Fruit fly (Drosophila melanogaster): ENCODE measurements around the gene CG43102.

Gene CG43102

dm6 chr3R:17794335-17795074, at the start of gene CG43102 (continued):
- TF ChIP-seq CG34406 (GFP tag; optimal IDR thresholded peaks at IDR 0.05) (peak; percentile 74), Eip93F (GFP tag; optimal IDR thresholded peaks at IDR 0.05) (peak; percentile 27), Sox14 (GFP tag; optimal IDR thresholded peaks at IDR 0.05) (peak; percentile 53), CG6792 (GFP tag; optimal IDR thresholded peaks at IDR 0.05) (peak; percentile 52), topi (GFP tag; optimal IDR thresholded peaks at IDR 0.05) (peak; percentile 50), pdm3 (GFP tag; optimal IDR thresholded peaks at IDR 0.05) (peak; percentile 54), CG15336 (GFP tag; IDR thresholded peaks at IDR 0.05) (peak; percentile 71), CG4318 (GFP tag; optimal IDR thresholded peaks at IDR 0.05) (peak; percentile 45), CG10631 (GFP tag; optimal IDR thresholded peaks at IDR 0.05) (peak; percentile 74), Sox102F (GFP tag; optimal IDR thresholded peaks at IDR 0.05) (peak; percentile 75)

DNA sequence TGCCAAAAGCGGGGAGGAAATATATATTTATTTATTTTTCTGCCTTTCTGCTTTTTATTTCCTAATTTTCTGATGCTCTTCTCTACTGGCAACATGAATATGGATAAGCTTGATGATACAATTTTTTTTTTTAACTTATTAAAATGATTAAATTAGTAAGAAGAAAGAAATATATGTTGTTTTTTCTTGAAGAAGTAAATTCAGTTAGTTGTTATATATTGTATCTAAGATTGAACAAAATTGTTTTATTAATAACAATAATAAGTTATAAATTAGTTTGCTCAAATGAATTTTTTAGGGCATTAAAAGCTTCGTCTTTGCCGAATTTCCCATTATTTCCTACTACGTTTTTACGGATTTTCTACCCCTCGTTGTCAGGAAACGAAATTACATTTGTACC, 36.2 kb upstream of the CG43102 start:
- no peak for TF ChIP-seq Sox15 (GFP tag; optimal IDR thresholded peaks at IDR 0.05)
- no peak for TF ChIP-seq ss (GFP tag; optimal IDR thresholded peaks at IDR 0.05)
- no peak for TF ChIP-seq CG6808 (GFP tag; optimal IDR thresholded peaks at IDR 0.05)
- TF ChIP-seq fd85E (GFP tag; optimal IDR thresholded peaks at IDR 0.05), result no peak
- no peak for TF ChIP-seq Eip75B (GFP tag; optimal IDR thresholded peaks at IDR 0.05)
- TF ChIP-seq Eip93F (GFP tag; optimal IDR thresholded peaks at IDR 0.05), result no peak

DNA sequence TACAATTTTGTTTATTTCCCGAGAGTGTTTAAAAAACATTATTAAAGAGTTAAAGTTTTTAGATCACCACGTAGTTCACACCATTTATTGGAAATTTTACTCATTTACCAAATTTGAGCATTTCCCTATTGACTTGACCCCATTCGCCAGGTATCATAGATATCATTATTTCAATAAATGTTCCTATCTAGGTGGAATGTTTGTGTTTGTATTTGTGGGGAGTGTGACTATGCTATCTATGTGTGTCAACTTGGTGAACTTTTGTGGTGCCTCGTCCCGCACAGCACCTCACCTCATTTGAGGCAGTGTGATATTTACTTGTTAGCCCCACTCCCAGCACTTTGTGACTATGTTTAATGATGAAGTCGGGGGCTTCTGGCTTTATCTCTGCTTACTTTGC, 34.4 kb upstream of the CG43102 start:
- TF ChIP-seq fkh (GFP tag; optimal IDR thresholded peaks at IDR 0.05), result peak; percentile 91
- TF ChIP-seq CG7368 (GFP tag; optimal IDR thresholded peaks at IDR 0.05), result no peak

- TF ChIP-seq CG32006 (GFP tag; optimal IDR thresholded peaks at IDR 0.05) (no peak), svp (GFP tag) (peak; percentile 47)
Observed at dm6 chr3R:17827038-17827616, 32.8 kb upstream of the CG43102 start.

- no peak for TF ChIP-seq salr (GFP tag; optimal IDR thresholded peaks at IDR 0.05)
- peak; percentile 37 for TF ChIP-seq cyc (GFP tag; optimal IDR thresholded peaks at IDR 0.05)
- TF ChIP-seq fd59A (GFP tag; optimal IDR thresholded peaks at IDR 0.05), result no peak
- no peak for TF ChIP-seq CG11294 (GFP tag; IDR thresholded peaks at IDR 0.05)
- peak; percentile 26 for TF ChIP-seq Hr39 (GFP tag; optimal IDR thresholded peaks at IDR 0.05)
- TF ChIP-seq CG6163 (GFP tag; IDR thresholded peaks at IDR 0.05), result no peak
- TF ChIP-seq ss (GFP tag; optimal IDR thresholded peaks at IDR 0.05), result peak in 1 of 2 experiments; percentile 57
- TF ChIP-seq CG1621 (tag; optimal IDR thresholded peaks at IDR 0.05), result no peak
- no peak for TF ChIP-seq CG8319 (GFP tag; optimal IDR thresholded peaks at IDR 0.05)
- peak; percentile 22 for TF ChIP-seq dsx (GFP tag; optimal IDR thresholded peaks at IDR 0.05; ENCODE audit: poor library complexity, severe bottlenecking)
- peak; percentile 76 for TF ChIP-seq esn (GFP tag; optimal IDR thresholded peaks at IDR 0.05)
- no peak for TF ChIP-seq CG6276 (GFP tag; optimal IDR thresholded peaks at IDR 0.05)
- peak; percentile 14 for TF ChIP-seq CG6808 (GFP tag; optimal IDR thresholded peaks at IDR 0.05)
- TF ChIP-seq Sox102F (GFP tag; optimal IDR thresholded peaks at IDR 0.05), result peak; percentile 41
- peak; percentile 37 for TF ChIP-seq topi (GFP tag; optimal IDR thresholded peaks at IDR 0.05)
- no peak for TF ChIP-seq CG11762 (GFP tag; optimal IDR thresholded peaks at IDR 0.05; ENCODE audit: insufficient read depth)
- TF ChIP-seq CG3032 (tag; optimal IDR thresholded peaks at IDR 0.05), result peak; percentile 32
- peak; percentile 17 for TF ChIP-seq Sox15 (GFP tag; optimal IDR thresholded peaks at IDR 0.05)
- peak; percentile 54 for TF ChIP-seq CG8632 (GFP tag; optimal IDR thresholded peaks at IDR 0.05)
- no peak for TF ChIP-seq dac (GFP tag; optimal IDR thresholded peaks at IDR 0.05)
- TF ChIP-seq pdm3 (GFP tag; optimal IDR thresholded peaks at IDR 0.05), result no peak
- no peak for TF ChIP-seq CG32006 (GFP tag; optimal IDR thresholded peaks at IDR 0.05)
- peak; percentile 27 for TF ChIP-seq Blimp-1 (GFP tag; optimal IDR thresholded peaks at IDR 0.05)
- peak; percentile 42 for TF ChIP-seq CG11902 (GFP tag; optimal IDR thresholded peaks at IDR 0.05)
- TF ChIP-seq spab (GFP tag; optimal IDR thresholded peaks at IDR 0.05), result peak; percentile 21
- no peak for TF ChIP-seq vri (GFP tag; optimal IDR thresholded peaks at IDR 0.05)
- TF ChIP-seq net (GFP tag; optimal IDR thresholded peaks at IDR 0.05), result no peak
- peak; percentile 18 for TF ChIP-seq Eip75B (GFP tag; optimal IDR thresholded peaks at IDR 0.05)
- no peak for TF ChIP-seq CG15336 (GFP tag; IDR thresholded peaks at IDR 0.05)
Observed at dm6 chr3R:17825806-17826583, 31.7 kb upstream of the CG43102 start.

Data from whole organism, prepupa.